Worm (Caenorhabditis elegans): ENCODE results near the gene F22F7.4.

- TF ChIP-seq flt-1 (GFP tag; IDR thresholded peaks at IDR 0.05), result no peak
- no peak for TF ChIP-seq scrt-1 (GFP tag; IDR thresholded peaks at IDR 0.05)
- no peak for TF ChIP-seq hnd-1 (tag; optimal IDR thresholded peaks at IDR 0.05)
- no peak for TF ChIP-seq ama-1 (optimal IDR thresholded peaks at IDR 0.05)
- TF ChIP-seq tbx-11 (GFP tag; IDR thresholded peaks at IDR 0.05), result no peak
- no peak for TF ChIP-seq F13C5.2 (tag; optimal IDR thresholded peaks at IDR 0.05)
- no peak for TF ChIP-seq pes-1 (GFP tag; IDR thresholded peaks at IDR 0.05)
- TF ChIP-seq hmg-4 (GFP tag; optimal IDR thresholded peaks at IDR 0.05), result no peak
- no peak for TF ChIP-seq tra-4 (tag; optimal IDR thresholded peaks at IDR 0.05)
- TF ChIP-seq hmbx-1 (tag; optimal IDR thresholded peaks at IDR 0.05), result no peak
- no peak for TF ChIP-seq B0310.2 (tag; optimal IDR thresholded peaks at IDR 0.05)
- no peak for TF ChIP-seq sea-1 (GFP tag; conservative IDR thresholded peaks at IDR 0.05)
Measured at ce11 chrV:2068728-2069443, 37.0 kb downstream of the F22F7.4 start.

All from whole organism, early embryonic.